Fruit fly (Drosophila melanogaster) whole organism, adult: ENCODE results near the gene RpL35.

ENCODE experiments used
- CG11617 ChIP-seq: fragments of 200-800 bp; sonication (Bioruptor generic); optimal IDR thresholded peaks from 2 replicates; lab custom pipeline; 2017; ENCODE audit warnings: mild to moderate bottlenecking, missing biosample characterization, missing genetic modification reagents, missing genetic modification characterization
- CG12768 ChIP-seq: fragments of 200-800 bp; sonication (Bioruptor generic); optimal IDR thresholded peaks from 2 replicates; lab custom pipeline; 2017; ENCODE audit warnings: missing biosample characterization, missing genetic modification characterization, mild to moderate bottlenecking, moderate library complexity, missing genetic modification reagents
- CG14711 ChIP-seq: fragments of 200-800 bp; sonication (Bioruptor generic); optimal IDR thresholded peaks from 2 replicates; lab custom pipeline; 2018; ENCODE audit warnings: missing biosample characterization, mild to moderate bottlenecking, missing genetic modification characterization, moderate library complexity
- kay ChIP-seq: fragments of 200-800 bp; sonication (Bioruptor generic); peaks from one replicate; lab custom pipeline; 2016; ENCODE audit warnings: missing biosample characterization, missing genetic modification characterization, borderline replicate concordance

- TF ChIP-seq kay (GFP tag; lab: Kevin White, UChicago) = no peak
- peak; percentile 59 for TF ChIP-seq CG12768 (GFP tag; lab: Kevin White, UChicago)
- peak; percentile 59 for TF ChIP-seq CG11617
- TF ChIP-seq CG14711 = peak; percentile 64
Observed at dm6 chrX:5696436-5697022, 24.3 kb downstream of the RpL35 start.
